Fruit fly (Drosophila melanogaster) whole organism, adult: ENCODE results near the gene CG7320.

Experiments
- CG11617 ChIP-seq: fragments of 200-800 bp; sonication (Bioruptor generic); optimal IDR thresholded peaks from 2 replicates; lab custom pipeline; 2017; ENCODE audit warnings: mild to moderate bottlenecking, missing biosample characterization, missing genetic modification reagents, missing genetic modification characterization
- CG12768 ChIP-seq: fragments of 200-800 bp; sonication (Bioruptor generic); optimal IDR thresholded peaks from 2 replicates; lab custom pipeline; 2017; ENCODE audit warnings: missing biosample characterization, missing genetic modification characterization, mild to moderate bottlenecking, moderate library complexity, missing genetic modification reagents
- CG14711 ChIP-seq: fragments of 200-800 bp; sonication (Bioruptor generic); optimal IDR thresholded peaks from 2 replicates; lab custom pipeline; 2018; ENCODE audit warnings: missing biosample characterization, mild to moderate bottlenecking, missing genetic modification characterization, moderate library complexity
- CG1620 ChIP-seq: fragments of 200-800 bp; sonication (Bioruptor generic); optimal IDR thresholded peaks from 2 replicates; lab custom pipeline; 2016; ENCODE audit warnings: missing biosample characterization, missing genetic modification characterization
- CG33017 ChIP-seq: fragments of 200-800 bp; sonication (Bioruptor generic); optimal IDR thresholded peaks from 2 replicates; lab custom pipeline; 2018; ENCODE audit warnings: missing biosample characterization, mild to moderate bottlenecking, missing genetic modification characterization, moderate library complexity
- CG5204 ChIP-seq: fragments of 200-800 bp; sonication (Bioruptor generic); optimal IDR thresholded peaks from 2 replicates; lab custom pipeline; 2016; ENCODE audit warnings: missing biosample characterization, missing genetic modification characterization
- CG7045 ChIP-seq: fragments of 200-800 bp; sonication (Bioruptor generic); optimal IDR thresholded peaks from 2 replicates; lab custom pipeline; 2017; ENCODE audit warnings: missing biosample characterization, mild to moderate bottlenecking, missing genetic modification characterization
- CG7101 ChIP-seq: fragments of 200-800 bp; sonication (Bioruptor generic); optimal IDR thresholded peaks from 2 replicates; lab custom pipeline; 2018; ENCODE audit warnings: missing biosample characterization, mild to moderate bottlenecking, missing genetic modification characterization, moderate library complexity
- Clk ChIP-seq: fragments of 200-800 bp; sonication (Bioruptor generic); optimal IDR thresholded peaks from 2 replicates; lab custom pipeline; 2017; ENCODE audit warnings: missing biosample characterization, missing genetic modification characterization
- Crg-1 ChIP-seq: fragments of 200-800 bp; sonication (Bioruptor generic); optimal IDR thresholded peaks from 2 replicates; lab custom pipeline; 2016; ENCODE audit warnings: missing biosample characterization, missing genetic modification characterization
- Hr96 ChIP-seq: fragments of 200-800 bp; sonication (Bioruptor generic); optimal IDR thresholded peaks from 2 replicates; lab custom pipeline; 2016; ENCODE audit warnings: missing biosample characterization, missing genetic modification characterization
- Mnt ChIP-seq: fragments of 200-800 bp; sonication (Bioruptor generic); optimal IDR thresholded peaks from 2 replicates; lab custom pipeline; 2016; ENCODE audit warnings: missing biosample characterization, mild to moderate bottlenecking, missing genetic modification characterization
- bab1 ChIP-seq: fragments of 200-800 bp; sonication (Bioruptor generic); optimal IDR thresholded peaks from 3 replicates; lab custom pipeline; 2019; ENCODE audit warnings: missing biosample characterization, mild to moderate bottlenecking, missing genetic modification characterization, moderate library complexity
- cic ChIP-seq: fragments of 200-800 bp; sonication (Bioruptor generic); optimal IDR thresholded peaks from 2 replicates; lab custom pipeline; 2017; ENCODE audit warnings: missing biosample characterization, mild to moderate bottlenecking, missing genetic modification characterization, moderate library complexity
- cnc ChIP-seq, 2 experiments: fragments of >200 bp; optimal IDR thresholded peaks; 2 replicates each; lab custom pipeline; 2017
- kay ChIP-seq: fragments of 200-800 bp; sonication (Bioruptor generic); peaks from one replicate; lab custom pipeline; 2016; ENCODE audit warnings: missing biosample characterization, missing genetic modification characterization, borderline replicate concordance
- ovo ChIP-seq: fragments of 200-800 bp; sonication (Bioruptor generic); optimal IDR thresholded peaks from 2 replicates; lab custom pipeline; 2016; ENCODE audit warnings: missing biosample characterization, missing genetic modification characterization
- pad ChIP-seq: fragments of 200-800 bp; sonication (Bioruptor generic); optimal IDR thresholded peaks from 3 replicates; lab custom pipeline; 2017; ENCODE audit warnings: missing biosample characterization, missing genetic modification characterization, mild to moderate bottlenecking, moderate library complexity, missing genetic modification reagents
- tj ChIP-seq: fragments of 200-800 bp; sonication (Bioruptor generic); optimal IDR thresholded peaks from 3 replicates; lab custom pipeline; 2017; ENCODE audit warnings: missing biosample characterization, mild to moderate bottlenecking, missing genetic modification characterization, moderate library complexity
- toe ChIP-seq: fragments of 200-800 bp; sonication (Bioruptor generic); optimal IDR thresholded peaks from 2 replicates; lab custom pipeline; 2016; ENCODE audit warnings: missing biosample characterization, missing genetic modification characterization

The CG7320 gene

DNA sequence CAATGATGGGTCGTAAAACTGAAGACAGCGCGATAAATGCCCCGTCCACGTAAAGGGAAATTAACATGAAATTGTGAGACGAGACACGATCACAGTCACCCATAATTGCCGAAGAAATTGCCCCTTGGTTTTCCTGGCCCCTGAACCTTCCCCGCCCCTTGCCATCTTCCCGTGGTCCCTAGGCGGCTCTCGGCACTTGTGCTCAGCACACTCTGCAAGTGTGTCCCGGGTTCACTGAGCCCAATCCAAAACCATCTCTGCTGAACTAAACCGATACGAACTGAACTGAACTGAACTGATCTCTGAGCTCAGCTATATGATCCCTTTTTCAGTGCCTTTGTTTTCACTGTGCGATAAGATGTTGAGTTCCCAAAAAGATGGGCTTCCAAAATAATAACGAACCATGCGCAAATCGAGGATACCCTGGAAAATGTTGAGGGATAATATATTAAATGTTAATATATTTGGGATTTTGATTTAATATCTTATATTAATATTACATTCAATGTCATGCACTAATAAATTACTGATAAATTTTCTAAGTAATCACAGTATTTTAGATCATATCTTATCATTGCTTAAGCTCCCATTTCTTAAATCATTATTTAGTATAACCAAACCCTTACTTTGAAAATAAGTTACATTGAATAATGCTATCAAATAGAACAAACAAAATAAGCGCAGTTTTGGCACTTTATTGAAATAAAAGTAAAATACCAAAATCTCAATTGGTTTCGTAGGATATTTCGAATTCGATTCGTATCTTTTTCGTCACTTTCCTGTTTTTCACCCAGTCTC is 23.5 kb downstream of the CG7320 start:
- TF ChIP-seq Crg-1 (GFP tag; lab: Kevin White, UChicago) = no peak
- no peak for TF ChIP-seq CG11617 (GFP tag; lab: Kevin White, UChicago)
- no peak for TF ChIP-seq CG1620 (GFP tag; lab: Kevin White, UChicago)
- TF ChIP-seq ovo = no peak
- no peak for TF ChIP-seq kay (GFP tag; lab: Kevin White, UChicago)
- no peak for TF ChIP-seq CG12768
- no peak for TF ChIP-seq toe (GFP tag; lab: Kevin White, UChicago)
- no peak for TF ChIP-seq CG14711 (tag; lab: Kevin White, UChicago)
- no peak for TF ChIP-seq Mnt (GFP tag; lab: Kevin White, UChicago)
- TF ChIP-seq CG7101 (tag; lab: Kevin White, UChicago) = no peak
- TF ChIP-seq CG33017 (tag; lab: Kevin White, UChicago) = no peak
- TF ChIP-seq pad (GFP tag; lab: Kevin White, UChicago) = no peak
- TF ChIP-seq CG7045 (GFP tag; lab: Kevin White, UChicago) = no peak
- no peak for TF ChIP-seq bab1 (GFP tag; lab: Kevin White, UChicago)
- TF ChIP-seq Clk (GFP tag; lab: Kevin White, UChicago) = no peak

DNA sequence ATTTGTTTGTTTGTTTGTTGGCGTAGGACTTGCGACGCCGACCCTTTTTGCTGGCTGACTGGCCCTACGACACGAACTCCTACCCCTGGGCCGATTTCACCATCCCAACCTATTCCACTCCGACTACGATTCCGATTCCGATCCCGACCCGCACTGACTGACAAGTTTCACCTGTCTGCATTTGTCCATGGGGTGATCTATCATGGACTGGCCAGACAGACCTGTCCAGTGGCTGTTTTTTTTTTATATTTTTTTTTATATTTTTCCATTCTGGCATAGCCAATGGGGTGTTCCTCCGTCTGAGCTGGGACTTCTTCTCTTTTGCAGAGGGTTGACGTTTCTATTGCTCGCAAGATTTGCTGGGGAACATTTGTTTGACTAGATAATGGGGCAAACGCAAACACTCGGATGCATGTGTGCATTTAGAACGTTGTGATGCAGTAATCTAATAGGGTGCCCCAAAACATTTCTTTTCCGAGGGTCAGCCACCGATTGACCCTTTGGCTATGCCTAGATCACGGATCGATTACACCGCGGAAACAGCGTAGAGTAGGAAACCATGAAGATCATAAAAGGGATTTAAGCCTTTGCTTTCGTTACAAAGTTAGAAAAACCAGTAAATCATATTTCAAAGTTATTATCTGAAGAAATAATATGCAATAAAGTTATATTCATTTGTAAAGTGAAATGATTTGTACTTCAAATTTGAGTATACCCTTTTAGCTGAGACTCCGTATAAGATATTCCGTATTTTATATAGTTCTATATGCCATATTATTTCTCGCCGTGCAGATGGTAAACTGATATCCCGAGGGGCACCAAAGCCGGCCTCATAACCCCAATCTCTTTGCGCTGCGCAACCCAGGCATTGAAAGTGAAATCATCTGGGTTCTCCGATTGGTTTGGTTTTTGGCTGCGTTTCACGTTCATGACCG is 24.4 kb downstream of the CG7320 start:
- TF ChIP-seq pad (GFP tag; lab: Kevin White, UChicago) (no peak), cnc (optimal IDR thresholded peaks at IDR 0.05; lab: Kevin White, UChicago) (no peak), CG33017 (tag; lab: Kevin White, UChicago) (no peak), CG5204 (no peak), tj (GFP tag; lab: Kevin White, UChicago) (no peak), CG7101 (tag; lab: Kevin White, UChicago) (no peak), Crg-1 (GFP tag; lab: Kevin White, UChicago) (no peak), CG11617 (GFP tag; lab: Kevin White, UChicago) (no peak), bab1 (GFP tag; lab: Kevin White, UChicago) (no peak), CG1620 (GFP tag; lab: Kevin White, UChicago) (no peak), kay (GFP tag; lab: Kevin White, UChicago) (no peak), CG14711 (tag; lab: Kevin White, UChicago) (no peak), ovo (no peak), Clk (GFP tag; lab: Kevin White, UChicago) (no peak), cic (no peak), Mnt (GFP tag; lab: Kevin White, UChicago) (no peak), Hr96 (GFP tag; lab: Kevin White, UChicago) (no peak), CG12768 (no peak)

DNA sequence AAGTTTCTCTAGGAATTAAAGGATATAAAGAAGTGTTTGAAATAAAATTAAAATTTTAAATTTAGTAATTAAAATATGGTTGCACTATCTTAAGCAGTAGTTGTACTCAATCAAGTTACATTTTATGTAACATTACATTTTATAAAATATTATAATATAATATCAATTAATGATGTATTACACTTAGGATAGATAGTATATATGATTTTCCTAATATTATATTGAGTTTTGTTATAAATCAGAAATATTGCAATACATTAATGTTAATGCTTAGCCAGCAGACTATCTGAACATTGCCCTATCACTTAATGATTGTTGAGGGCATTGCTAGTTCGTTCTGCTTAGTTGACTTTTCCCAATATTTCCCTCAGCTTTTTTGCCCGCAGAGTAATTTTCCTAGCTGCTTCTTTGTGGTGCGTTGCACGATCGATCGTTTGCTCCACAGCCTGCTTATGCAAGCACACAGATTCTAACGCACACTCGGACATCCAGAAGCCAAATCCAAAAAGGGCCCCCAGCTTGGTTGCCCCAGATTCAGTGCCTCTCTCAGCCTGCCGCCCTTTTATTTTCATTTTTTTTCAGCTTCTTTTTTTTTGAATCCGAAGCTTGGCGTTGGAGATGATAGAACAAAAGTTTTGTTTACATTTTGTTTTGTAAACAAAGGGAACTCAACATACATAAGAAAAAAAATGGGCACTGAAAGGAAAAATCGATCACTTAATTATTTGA is 25.6 kb downstream of the CG7320 start:
- no peak for TF ChIP-seq CG12768
- TF ChIP-seq cnc (optimal IDR thresholded peaks at IDR 0.05; lab: Kevin White, UChicago) = no peak
- no peak for TF ChIP-seq Crg-1 (GFP tag; lab: Kevin White, UChicago)
- TF ChIP-seq CG14711 (tag; lab: Kevin White, UChicago) = no peak
- no peak for TF ChIP-seq Mnt (GFP tag; lab: Kevin White, UChicago)
- no peak for TF ChIP-seq ovo
- TF ChIP-seq CG7101 (tag; lab: Kevin White, UChicago) = no peak
- TF ChIP-seq toe (GFP tag; lab: Kevin White, UChicago) = no peak
- TF ChIP-seq CG7045 (GFP tag; lab: Kevin White, UChicago) = no peak
- no peak for TF ChIP-seq cic

DNA sequence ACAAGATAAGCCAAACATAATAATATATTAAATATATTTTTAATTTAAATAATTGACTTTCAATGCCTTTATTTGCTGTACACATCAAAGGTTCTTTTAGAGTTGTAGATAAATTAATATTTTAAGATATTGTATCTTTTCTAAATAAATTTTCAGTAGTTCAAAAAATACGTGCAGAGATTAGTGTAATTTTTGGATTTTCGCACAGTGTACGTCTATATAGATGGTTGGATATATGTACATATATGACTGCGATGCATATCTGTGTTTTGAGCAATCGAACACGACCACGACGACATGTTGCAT is 26.1 kb downstream of the CG7320 start:
- no peak for TF ChIP-seq Mnt (GFP tag; lab: Kevin White, UChicago)
- TF ChIP-seq cic = no peak
- no peak for TF ChIP-seq ovo
- no peak for TF ChIP-seq CG7101 (tag; lab: Kevin White, UChicago)
- TF ChIP-seq CG33017 (tag; lab: Kevin White, UChicago) = no peak
- no peak for TF ChIP-seq pad (GFP tag; lab: Kevin White, UChicago)
- TF ChIP-seq bab1 (GFP tag; lab: Kevin White, UChicago) = no peak
- TF ChIP-seq cnc (optimal IDR thresholded peaks at IDR 0.05; lab: Kevin White, UChicago) = no peak
- TF ChIP-seq kay (GFP tag; lab: Kevin White, UChicago) = no peak

DNA sequence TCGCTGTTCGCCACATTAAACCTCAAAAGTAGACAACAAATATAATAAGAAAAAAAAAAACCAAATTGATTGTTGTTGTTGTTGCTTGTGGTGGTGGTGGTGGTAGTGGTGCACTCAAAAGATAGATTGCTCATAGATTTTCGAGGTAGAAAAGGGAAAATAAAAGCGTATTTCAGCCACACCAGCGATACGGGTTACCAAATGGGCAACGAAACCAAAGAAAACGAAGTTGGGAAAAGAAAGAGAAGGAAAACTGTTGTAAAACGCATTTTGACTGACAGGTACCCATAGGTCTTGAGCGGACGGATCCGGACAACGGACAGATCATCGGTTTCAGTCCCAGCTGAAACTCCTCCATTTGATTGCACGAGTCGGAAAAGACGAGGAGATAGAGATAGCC is 27.2 kb downstream of the CG7320 start:
- TF ChIP-seq cnc (optimal IDR thresholded peaks at IDR 0.05; lab: Kevin White, UChicago) (no peak), CG33017 (tag; lab: Kevin White, UChicago) (no peak), tj (GFP tag; lab: Kevin White, UChicago) (no peak), Mnt (GFP tag; lab: Kevin White, UChicago) (no peak), kay (GFP tag; lab: Kevin White, UChicago) (no peak), Hr96 (GFP tag; lab: Kevin White, UChicago) (no peak), CG5204 (no peak), pad (GFP tag; lab: Kevin White, UChicago) (no peak)
